Worm (Caenorhabditis elegans): Measurements from ENCODE around the gene unc-45.

DNA sequence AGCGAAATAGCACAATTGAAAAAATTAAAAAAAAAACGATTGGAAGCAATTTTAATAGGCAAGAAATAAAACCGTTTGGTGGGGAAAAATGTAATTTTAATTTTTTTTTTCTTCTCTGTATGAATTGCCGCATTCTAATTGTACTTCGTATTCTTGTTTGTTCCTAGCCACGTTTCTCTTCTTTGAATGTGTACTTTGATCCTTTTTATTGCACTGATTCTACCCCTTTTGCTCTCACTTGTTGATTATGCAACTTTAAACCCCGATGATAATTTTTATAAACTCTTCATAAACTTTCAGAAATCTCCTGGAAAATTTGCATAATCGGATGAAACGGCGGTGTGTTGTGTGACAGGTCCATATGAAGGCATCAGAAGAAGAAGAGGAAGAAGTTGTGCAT lies 50.4 kb downstream of the unc-45 start, which contains the start of gene T22F7.1:
- TF ChIP-seq ama-1 (optimal IDR thresholded peaks at IDR 0.05) (no peak), flt-1 (GFP tag; IDR thresholded peaks at IDR 0.05) (no peak), B0310.2 (tag; optimal IDR thresholded peaks at IDR 0.05) (no peak)

Data from whole organism, early embryonic.